Worm (Caenorhabditis elegans) whole organism, late embryonic: ENCODE measurements around the gene clec-121.

Experiments
- ahr-1 ChIP-seq: sonication (generic microtip); optimal IDR thresholded peaks from 2 replicates; lab custom pipeline; 2016; ENCODE audit warnings: missing genetic modification characterization, missing compliant biosample characterization
- ama-1 ChIP-seq: fragments of 150-350 bp; optimal IDR thresholded peaks from 2 replicates; lab custom pipeline; 2014

- TF ChIP-seq ama-1 (lab: Kevin White, UChicago): no peak
- TF ChIP-seq ahr-1: no peak
These were observed 1.6 kb upstream of the clec-121 start, which contains the start of gene srg-24 for ce11 chrII:3100546-3100945.
